Fruit fly (Drosophila melanogaster): ENCODE results near the gene CG9121.

CG9121 gene

DNA sequence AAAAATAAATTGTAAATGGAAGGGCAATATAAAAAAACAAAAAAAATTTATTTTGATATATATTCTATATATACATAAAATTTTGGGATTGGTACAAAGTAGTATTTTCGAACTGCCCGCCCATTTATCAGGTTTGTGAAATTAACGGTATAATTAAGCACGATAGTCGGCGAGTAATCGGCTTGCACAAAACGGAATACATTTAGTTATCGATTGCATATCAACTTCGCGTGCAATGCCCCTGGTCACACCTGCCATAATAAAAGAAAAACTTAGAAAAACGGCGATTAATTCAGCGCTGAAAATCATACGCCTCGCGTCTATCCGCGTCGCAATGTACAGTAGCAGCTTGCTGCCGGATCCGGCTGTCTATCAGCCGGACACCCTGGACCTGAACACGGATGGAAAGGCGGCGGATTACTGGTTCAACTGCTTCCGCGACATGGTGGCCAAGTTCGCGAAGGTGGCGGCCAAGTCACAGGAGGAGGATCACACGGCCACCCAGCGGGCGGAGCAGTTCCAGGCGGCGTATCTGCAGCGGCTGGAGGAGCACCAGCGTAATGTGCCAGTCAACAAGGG is 43.0 kb upstream of the CG9121 start, which contains the start of gene CG5828 (continued):
- TF ChIP-seq ind (GFP tag; optimal IDR thresholded peaks at IDR 0.05), result no peak
- no peak for TF ChIP-seq CG43689 (GFP tag; IDR thresholded peaks at IDR 0.05)
- no peak for TF ChIP-seq ranshi (GFP tag; IDR thresholded peaks at IDR 0.05)
- no peak for TF ChIP-seq insv (GFP tag; optimal IDR thresholded peaks at IDR 0.05)
- no peak for TF ChIP-seq slbo (GFP tag; IDR thresholded peaks at IDR 0.05)
- TF ChIP-seq CG8924 (tag; optimal IDR thresholded peaks at IDR 0.05), result no peak
- TF ChIP-seq CG14441 (GFP tag; IDR thresholded peaks at IDR 0.05), result no peak
- peak; percentile 74; the same call in 3 of the 4 replicates for TF ChIP-seq Dll (GFP tag; IDR thresholded peaks at IDR 0.05; ENCODE audit: partially characterized antibody)
- TF ChIP-seq CG7271 (tag; optimal IDR thresholded peaks at IDR 0.05), result no peak
- TF ChIP-seq Camta (GFP tag; optimal IDR thresholded peaks at IDR 0.05), result no peak
- no peak for TF ChIP-seq Atf-2 (GFP tag; optimal IDR thresholded peaks at IDR 0.05)
- no peak for TF ChIP-seq CG11085 (GFP tag; IDR thresholded peaks at IDR 0.05)
- TF ChIP-seq jigr1 (GFP tag; IDR thresholded peaks at IDR 0.05), result no peak
- no peak for TF ChIP-seq CG12942 (GFP tag; optimal IDR thresholded peaks at IDR 0.05)
- TF ChIP-seq CG10209 (GFP tag; optimal IDR thresholded peaks at IDR 0.05), result no peak
- TF ChIP-seq CG12104 (GFP tag; optimal IDR thresholded peaks at IDR 0.05), result no peak
- TF ChIP-seq kay (GFP tag; optimal IDR thresholded peaks at IDR 0.05), result no peak
- no peak for TF ChIP-seq scrt (GFP tag; optimal IDR thresholded peaks at IDR 0.05)
- no peak for TF ChIP-seq CG18619 (GFP tag; optimal IDR thresholded peaks at IDR 0.05)
- TF ChIP-seq CG4854 (GFP tag; optimal IDR thresholded peaks at IDR 0.05), result no peak
- TF ChIP-seq Sry-δ (GFP tag; optimal IDR thresholded peaks at IDR 0.05), result peak; percentile 13
- no peak for TF ChIP-seq klu (GFP tag; IDR thresholded peaks at IDR 0.05)
- TF ChIP-seq CG11695 (GFP tag; IDR thresholded peaks at IDR 0.05), result no peak
- no peak for TF ChIP-seq YL-1 (GFP tag; optimal IDR thresholded peaks at IDR 0.05)
- no peak for TF ChIP-seq CG8765 (GFP tag; IDR thresholded peaks at IDR 0.05)
- peak; percentile 85 for TF ChIP-seq CG2116 (GFP tag; optimal IDR thresholded peaks at IDR 0.05)
- TF ChIP-seq CG9932 (GFP tag; IDR thresholded peaks at IDR 0.05), result no peak
- TF ChIP-seq Awh (GFP tag; IDR thresholded peaks at IDR 0.05), result no peak
- TF ChIP-seq CG31365 (tag; optimal IDR thresholded peaks at IDR 0.05), result no peak
- 0 out of 2 replicates have a peak, but pooled peaks have one; percentile 13 for TF ChIP-seq ato (GFP tag; IDR thresholded peaks at IDR 0.05; ENCODE audit: partially characterized antibody)
- peak; percentile 70 for TF ChIP-seq HLH4C (GFP tag; IDR thresholded peaks at IDR 0.05; ENCODE audit: partially characterized antibody)
- no peak for TF ChIP-seq stc (GFP tag; IDR thresholded peaks at IDR 0.05)
- TF ChIP-seq CG1233 (GFP tag; optimal IDR thresholded peaks at IDR 0.05), result no peak
- no peak for TF ChIP-seq CG11560 (tag; IDR thresholded peaks at IDR 0.05)
- TF ChIP-seq Neu2 (GFP tag; optimal IDR thresholded peaks at IDR 0.05; ENCODE audit: borderline replicate concordance), result no peak
- TF ChIP-seq CG13287 (GFP tag; IDR thresholded peaks at IDR 0.05; ENCODE audit: partially characterized antibody), result peak; percentile 63
- TF ChIP-seq inv (GFP tag; IDR thresholded peaks at IDR 0.05; ENCODE audit: partially characterized antibody), result peak; percentile 54
- no peak for TF ChIP-seq pan (optimal IDR thresholded peaks at IDR 0.05)
- TF ChIP-seq pan (GFP tag; optimal IDR thresholded peaks at IDR 0.05 in 1 of 2, IDR thresholded peaks at IDR 0.05 in 1 of 2), result no peak
- peak; percentile 61 for TF ChIP-seq CG14710 (tag; optimal IDR thresholded peaks at IDR 0.05)
- no peak for TF ChIP-seq run (tag; optimal IDR thresholded peaks at IDR 0.05)
- TF ChIP-seq Doc3 (GFP tag; IDR thresholded peaks at IDR 0.05; ENCODE audit: partially characterized antibody), result peak; percentile 67; the same call in 2 of the 3 replicates
- TF ChIP-seq p53 (GFP tag; optimal IDR thresholded peaks at IDR 0.05), result no peak
- no peak for TF ChIP-seq maf-S (GFP tag; optimal IDR thresholded peaks at IDR 0.05)
- TF ChIP-seq Elba2 (GFP tag; optimal IDR thresholded peaks at IDR 0.05), result peak; percentile 54
- TF ChIP-seq CG8359 (GFP tag; optimal IDR thresholded peaks at IDR 0.05; ENCODE audit: borderline replicate concordance), result no peak
- no peak for TF ChIP-seq Adf1 (GFP tag; IDR thresholded peaks at IDR 0.05)
- peak; percentile 30; the same call in 1 of the 2 replicates for TF ChIP-seq CG2129 (GFP tag; IDR thresholded peaks at IDR 0.05; ENCODE audit: partially characterized antibody)
- TF ChIP-seq Spps (tag; optimal IDR thresholded peaks at IDR 0.05), result no peak
- TF ChIP-seq vnd (GFP tag; IDR thresholded peaks at IDR 0.05; ENCODE audit: partially characterized antibody), result peak; percentile 62; the same call in 1 of the 3 replicates

Measured in whole organism, embryonic.